Worm (Caenorhabditis elegans) whole organism, midembryonic: ENCODE measurements around the gene djr-1.2.

Experiments
- T22C8.4 ChIP-seq: fragments of 200-800 bp; sonication (Bioruptor generic); IDR thresholded peaks from 2 replicates; pipeline ENCODE4 v1.3.6; 2022; ENCODE audit warnings: missing genetic modification characterization, missing compliant biosample characterization
- cog-1 ChIP-seq: sonication (generic microtip); optimal IDR thresholded peaks from 2 replicates; lab custom pipeline; 2016; ENCODE audit warnings: missing genetic modification characterization, missing compliant biosample characterization
- flt-1 ChIP-seq: fragments of 200-800 bp; sonication (Bioruptor generic); IDR thresholded peaks from 2 replicates; pipeline ENCODE4 v1.3.6; 2022; ENCODE audit warnings: missing genetic modification characterization, missing compliant biosample characterization
- klf-2 ChIP-seq: fragments of 200-800 bp; sonication (Bioruptor generic); conservative IDR thresholded peaks from 2 replicates; pipeline ENCODE4 v1.3.6; 2022; ENCODE audit warnings: missing genetic modification reagents, missing genetic modification characterization, missing compliant biosample characterization
- med-1 ChIP-seq: sonication (generic microtip); optimal IDR thresholded peaks from 2 replicates; lab custom pipeline; 2017; ENCODE audit warnings: missing genetic modification characterization, mild to moderate bottlenecking, missing compliant biosample characterization, antibody characterized with exemption, missing genetic modification reagents; ENCODE audit not compliant: insufficient read depth
- ref-1 ChIP-seq: fragments of 200-800 bp; sonication (Bioruptor generic); conservative IDR thresholded peaks from 2 replicates; pipeline ENCODE4 v1.3.6; 2022; ENCODE audit warnings: missing genetic modification reagents, missing genetic modification characterization, missing compliant biosample characterization
- ztf-23 ChIP-seq: fragments of 200-800 bp; sonication (Bioruptor generic); IDR thresholded peaks from 2 replicates; pipeline ENCODE4 v1.3.6; 2022; ENCODE audit warnings: missing genetic modification reagents, missing genetic modification characterization, missing compliant biosample characterization
- ztf-29 ChIP-seq: fragments of 200-800 bp; sonication (Bioruptor generic); IDR thresholded peaks from 2 replicates; pipeline ENCODE4 v1.3.6; 2022; ENCODE audit warnings: missing genetic modification reagents, missing genetic modification characterization, missing compliant biosample characterization

DNA sequence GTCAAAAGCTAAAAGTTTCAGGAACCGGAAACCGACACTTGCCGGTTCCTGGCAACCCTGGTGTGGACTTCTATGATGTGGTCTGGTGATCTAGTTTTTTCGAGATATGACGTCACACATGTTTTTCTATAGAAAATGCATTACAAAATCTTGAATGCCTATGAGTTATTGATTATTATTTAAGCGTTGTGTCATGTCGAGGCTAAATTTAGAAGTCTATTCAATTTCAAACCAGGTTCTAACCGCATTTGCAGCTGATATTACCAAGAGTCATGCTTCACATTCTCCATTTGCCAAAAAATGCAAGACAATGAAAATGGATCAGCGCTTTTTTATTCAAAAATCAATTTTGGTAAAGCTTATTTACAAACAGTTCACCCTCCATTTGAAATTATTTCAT, 35.7 kb downstream of the djr-1.2 start, which contains the start of gene K09D9.3:
- TF ChIP-seq ztf-23 = no peak
- TF ChIP-seq cog-1 (tag; lab: Kevin White, UChicago) = no peak
- no peak for TF ChIP-seq flt-1
- TF ChIP-seq ref-1 (GFP tag; lab: Robert Waterston, UW) = no peak
- TF ChIP-seq T22C8.4 = no peak
- no peak for TF ChIP-seq med-1
- TF ChIP-seq ztf-29 (GFP tag; lab: Robert Waterston, UW) = no peak
- TF ChIP-seq klf-2 = no peak
